Fruit fly (Drosophila melanogaster) ovary, adult (tissue): ENCODE results near the gene CG10031.

Experiments used
- CG17801 ChIP-seq: fragments of 200-800 bp; optimal IDR thresholded peaks from 2 replicates; lab custom pipeline; 2019; ENCODE audit warnings: missing biosample characterization, mild to moderate bottlenecking, missing genetic modification characterization, moderate library complexity; ENCODE audit not compliant: partially characterized antibody

CG10031 gene

dm6 chr2L:3705438-3705921 is 6.6 kb upstream of the CG10031 start, which contains the start of gene CG31778:
Gene CG31778, minus strand, starts transcription at chr2L:3705488.
- TF ChIP-seq CG17801 (GFP tag; lab: Kevin White, UChicago), result no peak

DNA sequence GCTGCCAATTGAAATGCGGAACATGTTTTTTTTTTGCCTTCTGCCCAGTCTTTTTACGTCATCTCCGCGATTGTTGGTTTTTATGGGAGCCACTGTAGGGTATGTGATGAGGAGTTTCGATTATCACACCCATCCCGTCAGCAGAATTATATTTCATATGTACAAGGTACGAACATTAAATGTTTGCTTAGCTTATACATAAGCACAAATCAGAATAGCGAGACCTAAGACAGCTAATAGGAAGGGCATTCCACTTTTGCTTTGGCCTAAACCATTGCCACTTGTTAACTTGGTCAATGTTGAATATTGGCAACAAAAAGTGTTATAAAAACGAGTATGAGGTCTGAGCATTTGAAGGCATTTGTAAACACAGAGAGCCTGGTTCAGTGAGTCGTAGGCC is 4.4 kb upstream of the CG10031 start, which contains the start of gene CG2816:
CG2816 (plus strand) TSS at position 400 of the 400 bp plus-strand sequence.
- TF ChIP-seq CG17801 (GFP tag; lab: Kevin White, UChicago), result no peak

DNA sequence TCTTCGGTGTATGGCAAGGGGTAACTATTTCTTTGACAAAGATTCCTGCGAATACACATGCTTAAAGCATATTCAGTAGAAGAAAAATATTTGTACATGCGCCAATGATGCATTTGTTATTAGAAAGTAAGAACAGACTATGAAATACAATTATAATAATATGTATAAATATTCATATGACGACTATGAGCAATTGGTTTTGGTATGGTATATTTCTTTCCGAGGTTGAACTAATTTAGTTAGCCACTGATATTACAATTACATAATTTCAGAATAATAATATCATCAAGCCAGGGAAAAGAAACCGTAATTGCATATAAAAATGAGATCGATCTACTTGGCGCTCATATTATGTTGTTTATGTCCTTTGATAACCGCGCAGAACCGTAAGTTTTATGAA is 2.6 kb upstream of the CG10031 start, which contains the start of gene CG43145:
CG43145 (plus strand) TSS at position 301 of the 400 bp plus-strand sequence.
- TF ChIP-seq CG17801 (GFP tag; lab: Kevin White, UChicago), result no peak

dm6 chr2L:3700990-3701389 is 2.1 kb upstream of the CG10031 start, which contains the start of gene CG42467:
Gene CG42467, plus strand, starts transcription at chr2L:3701290.
- no peak for TF ChIP-seq CG17801 (GFP tag; lab: Kevin White, UChicago)

DNA sequence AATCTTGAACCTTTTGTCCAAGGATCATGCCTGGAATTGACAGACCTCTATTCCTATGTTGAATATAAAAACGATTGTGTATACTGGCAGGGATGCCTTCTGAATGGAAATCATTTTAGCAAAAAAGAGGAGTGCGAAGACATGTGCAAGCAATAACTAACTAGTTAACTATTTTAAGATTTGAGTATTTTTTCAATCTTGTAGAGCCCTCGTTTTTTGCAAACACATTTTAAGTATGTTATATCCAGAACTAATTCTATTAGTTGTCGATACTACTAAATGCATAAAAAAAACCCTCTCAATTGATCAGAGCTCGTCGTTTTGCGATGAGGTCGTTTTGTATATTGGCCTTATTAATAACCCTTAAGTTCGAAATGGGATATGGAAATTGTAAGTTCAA is 1.5 kb upstream of the CG10031 start, which contains the start of gene Sfp24C1:
Sfp24C1 (plus strand) TSS at position 301 of the 400 bp plus-strand sequence.
- no peak for TF ChIP-seq CG17801 (GFP tag; lab: Kevin White, UChicago)

dm6 chr2L:3699895-3700294 is 1.0 kb upstream of the CG10031 start, which contains the start of gene CG42465:
Gene CG42465, plus strand, starts transcription at chr2L:3700195.
- TF ChIP-seq CG17801 (GFP tag; lab: Kevin White, UChicago), result no peak

DNA sequence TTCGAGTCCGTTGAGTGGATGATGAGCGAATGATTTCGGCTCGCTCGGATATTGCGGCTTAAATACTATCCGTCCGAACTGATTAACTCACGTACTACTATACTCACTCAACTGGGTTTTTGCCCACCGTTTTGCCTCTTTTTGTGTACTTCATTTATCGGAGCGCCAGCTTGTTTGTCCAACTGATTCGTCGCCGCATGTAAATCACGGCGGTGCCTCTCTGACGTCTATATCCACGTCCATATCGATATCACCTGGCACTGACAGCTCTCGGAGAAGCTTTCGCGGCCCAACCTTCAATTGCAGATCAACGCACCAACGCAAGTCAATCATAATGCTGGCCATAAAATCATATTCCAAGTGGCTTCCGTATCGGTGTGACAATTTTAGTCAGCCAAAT is 1.1 kb downstream of the CG10031 start, which contains the start of gene CG3604:
CG3604 (minus strand) TSS at position 101 of the 400 bp plus-strand sequence.
- no peak for TF ChIP-seq CG17801 (GFP tag; lab: Kevin White, UChicago)

dm6 chr2L:3696438-3696837 is 2.5 kb downstream of the CG10031 start, which contains the start of gene IM33:
Gene IM33, minus strand, starts transcription at chr2L:3696658.
- no peak for TF ChIP-seq CG17801 (GFP tag; lab: Kevin White, UChicago)

dm6 chr2L:3695361-3695818 is 3.5 kb downstream of the CG10031 start, which contains the start of gene CG16713:
Gene CG16713, minus strand, starts transcription at chr2L:3695411.
- no peak for TF ChIP-seq CG17801 (GFP tag; lab: Kevin White, UChicago)

dm6 chr2L:3694920-3695319 is 4.0 kb downstream of the CG10031 start, which contains the start of gene CG43165:
Gene CG43165, minus strand, starts transcription at chr2L:3695020.
- TF ChIP-seq CG17801 (GFP tag; lab: Kevin White, UChicago), result no peak

DNA sequence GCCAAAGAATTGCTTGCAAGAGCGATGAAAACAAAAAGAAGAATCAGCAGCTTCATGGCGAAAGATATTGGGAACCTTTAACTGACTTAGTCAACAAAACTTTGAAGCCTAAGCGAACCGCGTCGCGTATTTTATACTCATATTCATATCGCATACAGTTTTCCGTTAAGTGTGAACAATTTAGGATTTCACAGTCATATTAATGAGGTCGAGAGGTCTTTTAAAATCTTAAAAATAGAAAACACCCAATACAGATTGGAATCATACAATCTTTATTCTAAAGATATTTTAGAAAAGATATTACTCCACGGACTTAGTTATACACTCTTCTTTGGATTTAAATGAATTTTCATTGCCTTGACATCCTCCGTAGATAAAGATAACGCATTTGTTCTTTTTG is 5.1 kb downstream of the CG10031 start, which contains the start of gene Acp24A4:
Acp24A4 (minus strand) TSS at position 101 of the 400 bp plus-strand sequence.
- no peak for TF ChIP-seq CG17801 (GFP tag; lab: Kevin White, UChicago)

DNA sequence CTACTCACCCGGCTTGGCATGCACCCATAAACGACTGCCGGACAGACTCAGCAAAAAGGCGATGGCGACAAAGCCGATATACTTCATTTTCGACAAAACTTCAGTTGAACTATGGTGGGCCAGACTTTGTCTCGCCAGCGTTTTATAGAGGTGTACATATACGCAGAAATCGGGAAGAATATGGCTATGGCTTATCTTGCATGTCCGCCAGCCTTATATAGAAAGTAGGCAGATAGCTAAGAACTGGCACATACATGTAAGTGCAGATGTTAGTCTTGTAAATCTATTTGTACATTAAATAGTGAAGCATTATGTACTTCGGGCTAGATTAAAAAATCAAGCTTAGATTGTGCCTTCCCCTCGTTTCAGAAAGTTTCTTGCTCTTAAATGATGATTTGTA is 5.8 kb downstream of the CG10031 start, which contains the start of gene CG3513:
CG3513 (minus strand) TSS at position 101 of the 400 bp plus-strand sequence.
- no peak for TF ChIP-seq CG17801 (GFP tag; lab: Kevin White, UChicago)

DNA sequence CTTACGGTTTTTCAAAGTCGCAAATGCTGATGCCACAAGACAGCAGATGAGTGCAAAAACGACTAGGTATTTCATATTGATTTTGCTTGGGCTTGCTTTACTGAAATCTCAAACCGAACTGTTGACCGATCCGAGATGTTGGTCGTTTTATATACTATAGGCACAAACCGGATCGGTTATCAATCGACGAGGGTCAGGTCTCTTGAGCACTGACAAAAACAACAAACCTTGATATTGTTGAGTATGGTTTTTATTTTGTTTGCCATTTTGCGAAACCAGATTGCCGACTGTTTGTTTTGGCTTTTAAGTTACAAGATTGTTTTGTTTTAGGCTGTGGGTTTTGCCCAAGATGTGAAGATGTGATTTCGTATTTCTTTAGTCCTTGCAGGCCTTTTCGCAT is 6.4 kb downstream of the CG10031 start, which contains the start of gene CG16704:
CG16704 (minus strand) TSS at position 122 of the 400 bp plus-strand sequence.
- no peak for TF ChIP-seq CG17801 (GFP tag; lab: Kevin White, UChicago)

DNA sequence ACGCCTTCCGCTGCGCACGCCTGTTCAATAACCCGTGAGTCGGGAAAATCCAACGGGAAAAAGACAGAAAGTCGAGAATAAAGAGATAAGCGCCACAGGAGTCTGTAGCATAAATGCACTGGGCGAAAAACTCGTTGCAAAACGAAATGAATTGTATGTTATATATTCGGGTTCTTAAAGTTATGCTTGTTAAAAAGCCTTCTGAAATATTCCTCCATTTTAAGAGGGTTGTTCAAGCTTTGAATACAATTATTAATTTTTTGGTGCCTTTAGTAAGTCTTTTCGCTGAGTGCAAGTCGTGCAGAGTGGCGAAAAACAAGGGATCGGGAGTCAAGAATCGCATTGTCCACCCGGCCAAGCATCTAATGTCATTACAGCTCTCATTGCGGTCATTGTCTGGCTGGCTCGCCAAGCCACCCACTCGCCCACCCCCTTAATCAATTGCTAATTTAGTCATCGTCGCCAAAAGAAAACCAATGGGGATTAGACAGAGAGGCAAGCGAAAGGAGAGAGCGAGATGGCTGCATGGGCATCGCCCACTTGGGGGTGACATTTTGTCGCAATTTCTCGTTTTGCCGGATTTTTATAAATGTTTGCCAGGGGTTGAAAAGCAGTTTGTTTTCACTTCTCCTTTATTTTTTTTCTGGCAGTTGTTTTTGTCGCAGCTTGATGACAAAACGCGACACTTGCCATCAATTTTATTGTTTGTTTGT is 13.6 kb downstream of the CG10031 start:
- no peak for TF ChIP-seq CG17801 (GFP tag; lab: Kevin White, UChicago)

dm6 chr2L:3682489-3682888 is 16.4 kb downstream of the CG10031 start:
- no peak for TF ChIP-seq CG17801 (GFP tag; lab: Kevin White, UChicago)
